Worm (Caenorhabditis elegans) whole organism, midembryonic: ENCODE results near the gene mua-6.

Source experiments
- T22C8.4 ChIP-seq: fragments of 200-800 bp; sonication (Bioruptor generic); IDR thresholded peaks from 2 replicates; pipeline ENCODE4 v1.3.6; 2022; ENCODE audit warnings: missing genetic modification characterization, missing compliant biosample characterization
- cog-1 ChIP-seq: sonication (generic microtip); optimal IDR thresholded peaks from 2 replicates; lab custom pipeline; 2016; ENCODE audit warnings: missing genetic modification characterization, missing compliant biosample characterization
- flt-1 ChIP-seq: fragments of 200-800 bp; sonication (Bioruptor generic); IDR thresholded peaks from 2 replicates; pipeline ENCODE4 v1.3.6; 2022; ENCODE audit warnings: missing genetic modification characterization, missing compliant biosample characterization
- klf-2 ChIP-seq: fragments of 200-800 bp; sonication (Bioruptor generic); conservative IDR thresholded peaks from 2 replicates; pipeline ENCODE4 v1.3.6; 2022; ENCODE audit warnings: missing genetic modification reagents, missing genetic modification characterization, missing compliant biosample characterization
- med-1 ChIP-seq: sonication (generic microtip); optimal IDR thresholded peaks from 2 replicates; lab custom pipeline; 2017; ENCODE audit warnings: missing genetic modification characterization, mild to moderate bottlenecking, missing compliant biosample characterization, antibody characterized with exemption, missing genetic modification reagents; ENCODE audit not compliant: insufficient read depth
- ref-1 ChIP-seq: fragments of 200-800 bp; sonication (Bioruptor generic); conservative IDR thresholded peaks from 2 replicates; pipeline ENCODE4 v1.3.6; 2022; ENCODE audit warnings: missing genetic modification reagents, missing genetic modification characterization, missing compliant biosample characterization
- tab-1 ChIP-seq: fragments of 200-800 bp; sonication (Bioruptor generic); IDR thresholded peaks from 2 replicates; pipeline ENCODE4 v1.3.6; 2022; ENCODE audit warnings: missing genetic modification characterization, missing compliant biosample characterization
- ztf-23 ChIP-seq: fragments of 200-800 bp; sonication (Bioruptor generic); IDR thresholded peaks from 2 replicates; pipeline ENCODE4 v1.3.6; 2022; ENCODE audit warnings: missing genetic modification reagents, missing genetic modification characterization, missing compliant biosample characterization
- ztf-29 ChIP-seq: fragments of 200-800 bp; sonication (Bioruptor generic); IDR thresholded peaks from 2 replicates; pipeline ENCODE4 v1.3.6; 2022; ENCODE audit warnings: missing genetic modification reagents, missing genetic modification characterization, missing compliant biosample characterization

mua-6 gene

DNA sequence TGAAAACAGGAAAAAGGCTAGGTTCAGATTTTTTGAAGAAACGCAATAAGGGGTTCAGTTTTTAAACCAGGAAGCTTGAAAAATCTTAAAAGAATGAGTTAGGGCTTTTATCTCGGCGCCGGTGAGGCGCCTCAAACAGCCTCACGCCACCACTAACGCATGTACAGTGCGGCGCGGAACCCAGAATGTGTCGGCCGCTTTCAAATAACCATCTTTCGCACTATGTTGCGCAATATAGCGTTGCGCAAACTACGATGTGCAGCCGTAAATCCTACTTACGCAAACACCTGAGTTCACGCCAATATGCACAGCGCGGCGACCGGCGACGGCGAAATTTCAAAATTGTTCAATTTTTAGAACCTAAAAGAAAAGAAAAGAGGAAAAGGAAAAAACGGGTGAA is 24.1 kb upstream of the mua-6 start:
- TF ChIP-seq cog-1 (tag; lab: Kevin White, UChicago) (no peak), tab-1 (GFP tag; lab: Robert Waterston, UW) (no peak), flt-1 (GFP tag; lab: Robert Waterston, UW) (no peak), med-1 (GFP tag; lab: Kevin White, UChicago) (no peak), ztf-23 (GFP tag; lab: Robert Waterston, UW) (no peak), ref-1 (GFP tag; lab: Robert Waterston, UW) (no peak)

DNA sequence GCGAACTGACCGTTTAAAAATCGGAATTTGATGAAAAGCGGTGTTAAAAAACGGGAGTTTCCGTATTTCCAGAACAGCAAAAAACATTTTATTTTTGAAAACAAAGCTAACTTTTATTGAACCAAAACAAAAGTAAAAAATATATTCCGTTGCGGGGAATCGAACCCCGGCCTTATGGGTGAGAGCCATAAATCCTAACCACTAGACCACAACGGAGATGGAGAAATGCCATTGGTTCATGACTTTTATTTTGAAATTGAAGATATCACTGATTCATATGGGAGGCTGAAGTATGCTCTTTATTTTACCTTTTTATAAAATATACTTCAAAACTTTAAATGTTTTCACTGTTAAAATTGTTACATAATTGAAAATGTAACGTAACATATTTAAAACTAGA is 19.7 kb upstream of the mua-6 start:
- TF ChIP-seq flt-1 (GFP tag; lab: Robert Waterston, UW) (no peak), klf-2 (GFP tag; lab: Robert Waterston, UW) (no peak), ztf-29 (GFP tag; lab: Robert Waterston, UW) (no peak), cog-1 (tag; lab: Kevin White, UChicago) (no peak), ztf-23 (GFP tag; lab: Robert Waterston, UW) (no peak), med-1 (GFP tag; lab: Kevin White, UChicago) (no peak), tab-1 (GFP tag; lab: Robert Waterston, UW) (no peak), T22C8.4 (GFP tag; lab: Robert Waterston, UW) (no peak), ref-1 (GFP tag; lab: Robert Waterston, UW) (no peak)

DNA sequence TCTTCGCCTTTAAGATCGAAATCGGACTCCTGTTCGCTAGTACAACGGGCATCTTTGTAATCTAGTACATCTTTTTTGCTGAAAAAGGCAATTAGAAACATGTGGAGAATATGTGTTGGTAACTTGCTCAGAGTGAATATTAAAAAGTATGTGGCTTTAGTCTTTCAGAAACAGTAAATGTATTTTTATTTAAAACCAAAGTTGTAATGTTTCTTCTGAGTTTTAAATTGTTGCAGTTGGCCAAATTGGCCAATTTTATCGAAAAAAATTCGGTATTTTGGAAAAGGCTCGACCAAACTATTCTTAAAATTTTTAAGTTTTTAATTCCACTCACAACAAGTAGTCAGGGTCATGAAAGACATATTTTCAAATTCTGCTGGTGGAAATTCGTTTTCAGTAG is 17.6 kb upstream of the mua-6 start, which contains the start of gene F52E10.2:
Gene F52E10.2 (minus strand): TSS at position 101 of the 400 bp plus-strand sequence.
- TF ChIP-seq tab-1 (GFP tag; lab: Robert Waterston, UW) (no peak), ref-1 (GFP tag; lab: Robert Waterston, UW) (no peak), cog-1 (tag; lab: Kevin White, UChicago) (no peak), med-1 (GFP tag; lab: Kevin White, UChicago) (no peak), flt-1 (GFP tag; lab: Robert Waterston, UW) (no peak), ztf-29 (GFP tag; lab: Robert Waterston, UW) (no peak), klf-2 (GFP tag; lab: Robert Waterston, UW) (no peak), ztf-23 (GFP tag; lab: Robert Waterston, UW) (no peak), T22C8.4 (GFP tag; lab: Robert Waterston, UW) (no peak)

ce11 chrX:16275255-16275813 is 9.8 kb upstream of the mua-6 start, which contains the start of gene sdc-1:
sdc-1 (plus strand) TSS chrX:16275763.
- 0 out of 2 replicates have a peak, but pooled peaks have one; percentile 28 for TF ChIP-seq ztf-23 (GFP tag; lab: Robert Waterston, UW)
- TF ChIP-seq ref-1 (GFP tag; lab: Robert Waterston, UW): no peak

- peak; percentile 70 for TF ChIP-seq tab-1 (GFP tag; lab: Robert Waterston, UW)
- no peak for TF ChIP-seq T22C8.4 (GFP tag; lab: Robert Waterston, UW)
- TF ChIP-seq ztf-29 (GFP tag; lab: Robert Waterston, UW): peak; percentile 23; the same call in 1 of the 2 replicates
- peak; percentile 67 for TF ChIP-seq ztf-23 (GFP tag; lab: Robert Waterston, UW)
- peak; percentile 29 for TF ChIP-seq med-1 (GFP tag; lab: Kevin White, UChicago)
- TF ChIP-seq flt-1 (GFP tag; lab: Robert Waterston, UW): 0 out of 2 replicates have a peak, but pooled peaks have one; percentile 39
Observed at ce11 chrX:16271147-16271546, 5.7 kb upstream of the mua-6 start.

DNA sequence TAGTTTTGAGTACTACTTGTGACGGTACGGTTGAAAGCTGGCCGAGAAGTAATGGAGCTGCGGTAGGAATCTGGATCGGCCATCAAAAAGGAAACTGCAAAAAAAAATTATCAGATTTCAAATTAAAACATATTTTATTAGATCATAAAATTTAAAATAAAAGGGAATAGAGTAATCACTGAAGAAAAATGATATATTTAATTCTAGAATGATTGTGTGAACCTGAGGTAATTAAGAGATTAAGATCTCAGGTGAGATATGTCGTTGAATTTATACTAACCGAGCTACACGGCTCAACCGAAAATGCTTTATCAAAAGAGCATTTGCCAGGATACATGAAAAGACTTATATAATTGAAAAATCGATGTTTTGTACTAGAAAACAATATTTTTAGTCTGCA is 4.5 kb upstream of the mua-6 start, which contains the start of gene ifa-3:
Gene ifa-3 (minus strand): TSS at position 101 of the 400 bp plus-strand sequence.
- TF ChIP-seq klf-2 (GFP tag; lab: Robert Waterston, UW): no peak
- no peak for TF ChIP-seq ztf-23 (GFP tag; lab: Robert Waterston, UW)
- TF ChIP-seq flt-1 (GFP tag; lab: Robert Waterston, UW): no peak
- TF ChIP-seq tab-1 (GFP tag; lab: Robert Waterston, UW): no peak
- no peak for TF ChIP-seq med-1 (GFP tag; lab: Kevin White, UChicago)
- no peak for TF ChIP-seq T22C8.4 (GFP tag; lab: Robert Waterston, UW)
- TF ChIP-seq ztf-29 (GFP tag; lab: Robert Waterston, UW): no peak
- TF ChIP-seq cog-1 (tag; lab: Kevin White, UChicago): no peak
- TF ChIP-seq ref-1 (GFP tag; lab: Robert Waterston, UW): no peak

ce11 chrX:16263287-16263686 is 2.2 kb downstream of the mua-6 start:
- no peak for TF ChIP-seq ref-1 (GFP tag; lab: Robert Waterston, UW)
- TF ChIP-seq flt-1 (GFP tag; lab: Robert Waterston, UW): no peak
- TF ChIP-seq ztf-23 (GFP tag; lab: Robert Waterston, UW): no peak
- TF ChIP-seq klf-2 (GFP tag; lab: Robert Waterston, UW): no peak
- TF ChIP-seq med-1 (GFP tag; lab: Kevin White, UChicago): no peak
- TF ChIP-seq cog-1 (tag; lab: Kevin White, UChicago): no peak
- TF ChIP-seq T22C8.4 (GFP tag; lab: Robert Waterston, UW): no peak
- no peak for TF ChIP-seq tab-1 (GFP tag; lab: Robert Waterston, UW)
- no peak for TF ChIP-seq ztf-29 (GFP tag; lab: Robert Waterston, UW)

- no peak for TF ChIP-seq klf-2 (GFP tag; lab: Robert Waterston, UW)
- TF ChIP-seq T22C8.4 (GFP tag; lab: Robert Waterston, UW): no peak
- no peak for TF ChIP-seq ztf-23 (GFP tag; lab: Robert Waterston, UW)
- no peak for TF ChIP-seq cog-1 (tag; lab: Kevin White, UChicago)
- TF ChIP-seq med-1 (GFP tag; lab: Kevin White, UChicago): no peak
- TF ChIP-seq ztf-29 (GFP tag; lab: Robert Waterston, UW): no peak
- TF ChIP-seq tab-1 (GFP tag; lab: Robert Waterston, UW): no peak
- TF ChIP-seq ref-1 (GFP tag; lab: Robert Waterston, UW): no peak
- TF ChIP-seq flt-1 (GFP tag; lab: Robert Waterston, UW): no peak
Observed at ce11 chrX:16261993-16262392, 3.5 kb downstream of the mua-6 start, which contains the start of gene sgk-1. sgk-1 (minus strand) TSS chrX:16262122.

- TF ChIP-seq cog-1 (tag; lab: Kevin White, UChicago): no peak
- TF ChIP-seq ztf-23 (GFP tag; lab: Robert Waterston, UW): no peak
- TF ChIP-seq tab-1 (GFP tag; lab: Robert Waterston, UW): no peak
- no peak for TF ChIP-seq flt-1 (GFP tag; lab: Robert Waterston, UW)
- no peak for TF ChIP-seq T22C8.4 (GFP tag; lab: Robert Waterston, UW)
- no peak for TF ChIP-seq ztf-29 (GFP tag; lab: Robert Waterston, UW)
- no peak for TF ChIP-seq med-1 (GFP tag; lab: Kevin White, UChicago)
- TF ChIP-seq ref-1 (GFP tag; lab: Robert Waterston, UW): no peak
- TF ChIP-seq klf-2 (GFP tag; lab: Robert Waterston, UW): no peak
Observed at ce11 chrX:16260077-16260476, 5.4 kb downstream of the mua-6 start.
